Worm (Caenorhabditis elegans): ENCODE measurements around the gene mdmh-35.

DNA sequence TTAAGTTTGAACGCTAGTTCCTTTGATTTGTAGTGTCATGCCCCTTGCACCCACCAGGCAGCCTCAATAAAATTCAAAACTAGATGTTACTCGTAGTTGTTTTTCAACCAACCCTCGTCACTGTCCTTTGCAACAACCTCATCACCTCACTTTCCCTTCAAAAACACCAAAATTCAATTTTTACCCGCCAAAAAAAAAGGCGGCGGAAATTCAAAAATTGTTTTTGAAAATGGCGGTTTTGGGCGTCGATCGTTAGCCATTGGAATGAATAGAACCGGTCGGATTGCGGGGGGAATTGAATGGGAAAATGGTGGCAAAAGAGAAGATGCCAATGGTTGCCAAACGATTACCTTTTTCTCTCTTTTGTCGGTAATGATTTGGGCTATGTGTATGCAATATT, 49.5 kb downstream of the mdmh-35 start:
- no peak for TF ChIP-seq blmp-1 (tag; optimal IDR thresholded peaks at IDR 0.05; ENCODE audit: insufficient read depth)
- no peak for TF ChIP-seq lin-39 (tag; optimal IDR thresholded peaks at IDR 0.05)
- no peak for TF ChIP-seq snpc-4 (tag; optimal IDR thresholded peaks at IDR 0.05)
- TF ChIP-seq nhr-77 (tag; optimal IDR thresholded peaks at IDR 0.05), result no peak
- TF ChIP-seq peb-1 (tag; optimal IDR thresholded peaks at IDR 0.05), result no peak
- TF ChIP-seq ztf-11 (tag; optimal IDR thresholded peaks at IDR 0.05), result no peak
- no peak for TF ChIP-seq nhr-11 (tag; optimal IDR thresholded peaks at IDR 0.05)
- no peak for TF ChIP-seq nhr-237 (tag; optimal IDR thresholded peaks at IDR 0.05)
- TF ChIP-seq ZK546.5 (tag; optimal IDR thresholded peaks at IDR 0.05), result no peak
- no peak for TF ChIP-seq alr-1 (tag; optimal IDR thresholded peaks at IDR 0.05)
- no peak for TF ChIP-seq crh-2 (tag; optimal IDR thresholded peaks at IDR 0.05)

All from whole organism, L2 larva.